Fruit fly (Drosophila melanogaster): ENCODE measurements around the gene CG10479.

CG10479 gene

DNA sequence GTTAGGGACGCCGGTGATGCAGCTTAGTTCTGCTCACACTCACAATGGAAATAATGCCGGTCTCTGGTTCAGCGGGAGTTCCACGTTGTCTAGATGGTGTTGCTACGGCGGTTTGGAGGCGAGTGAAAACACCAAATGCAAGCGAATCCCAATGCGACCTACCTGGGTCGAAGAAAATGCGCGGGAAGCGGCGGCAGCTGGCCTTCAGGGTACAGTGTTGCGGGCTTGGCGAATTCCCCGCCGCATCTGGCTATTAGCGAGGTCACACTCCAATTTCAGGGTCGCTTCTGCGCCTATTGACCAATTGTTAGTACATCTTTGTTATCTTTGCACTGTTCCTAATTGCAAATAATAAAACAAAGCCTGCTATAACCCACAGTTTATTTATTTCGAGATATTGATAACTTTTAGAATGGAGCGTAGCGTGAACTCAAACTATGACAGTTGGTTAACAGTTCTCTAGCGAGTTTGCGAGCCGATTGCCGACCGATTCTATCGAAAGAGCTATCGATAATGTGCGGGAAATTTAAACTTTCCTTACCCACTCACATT, 43.4 kb downstream of the CG10479 start, which contains the start of gene Rcc1 (continued):
- TF ChIP-seq sc (optimal IDR thresholded peaks at IDR 0.05): no peak
- TF ChIP-seq sc (GFP tag; optimal IDR thresholded peaks at IDR 0.05): no peak
- TF ChIP-seq CG10654 (GFP tag; optimal IDR thresholded peaks at IDR 0.05): peak; percentile 10
- peak; percentile 53 for TF ChIP-seq CoRest (tag; optimal IDR thresholded peaks at IDR 0.05)
- no peak for TF ChIP-seq toy (GFP tag; IDR thresholded peaks at IDR 0.05)
- peak; percentile 28; the same call in 1 of the 2 replicates for TF ChIP-seq slbo (GFP tag; IDR thresholded peaks at IDR 0.05)
- TF ChIP-seq Dip2 (GFP tag; IDR thresholded peaks at IDR 0.05): no peak
- TF ChIP-seq Ada2b (GFP tag; IDR thresholded peaks at IDR 0.05): no peak
- no peak for TF ChIP-seq CG8359 (GFP tag; optimal IDR thresholded peaks at IDR 0.05; ENCODE audit: borderline replicate concordance)
- no peak for TF ChIP-seq Meics (GFP tag; optimal IDR thresholded peaks at IDR 0.05)
- TF ChIP-seq Ptx1 (GFP tag; IDR thresholded peaks at IDR 0.05): no peak
- no peak for TF ChIP-seq NC2α (GFP tag; optimal IDR thresholded peaks at IDR 0.05)
- peak; percentile 72 for TF ChIP-seq HmgZ (tag; optimal IDR thresholded peaks at IDR 0.05)
- TF ChIP-seq CG2202 (tag; optimal IDR thresholded peaks at IDR 0.05): no peak
- no peak for TF ChIP-seq Drgx (GFP tag; IDR thresholded peaks at IDR 0.05)
- TF ChIP-seq bowl (GFP tag; IDR thresholded peaks at IDR 0.05): no peak
- no peak for TF ChIP-seq Abd-B (GFP tag; optimal IDR thresholded peaks at IDR 0.05)
- TF ChIP-seq luna (GFP tag; optimal IDR thresholded peaks at IDR 0.05): no peak
- TF ChIP-seq CG4617 (GFP tag; optimal IDR thresholded peaks at IDR 0.05; ENCODE audit: borderline replicate concordance): peak; percentile 29
- TF ChIP-seq sna (GFP tag; IDR thresholded peaks at IDR 0.05; ENCODE audit: partially characterized antibody): no peak
- no peak for TF ChIP-seq h (optimal IDR thresholded peaks at IDR 0.05)
- no peak for TF ChIP-seq Hmr (GFP tag; optimal IDR thresholded peaks at IDR 0.05)
- TF ChIP-seq Bdp1 (GFP tag; optimal IDR thresholded peaks at IDR 0.05): peak; percentile 10
- TF ChIP-seq Hmx (GFP tag; optimal IDR thresholded peaks at IDR 0.05): no peak
- TF ChIP-seq NC2β (GFP tag; optimal IDR thresholded peaks at IDR 0.05): peak; percentile 21
- TF ChIP-seq CG15269 (tag; optimal IDR thresholded peaks at IDR 0.05): no peak
- no peak for TF ChIP-seq Doc2 (GFP tag; IDR thresholded peaks at IDR 0.05)
- peak; percentile 88 for TF ChIP-seq ewg (GFP tag; optimal IDR thresholded peaks at IDR 0.05)
- TF ChIP-seq Dip3 (GFP tag; optimal IDR thresholded peaks at IDR 0.05): no peak
- TF ChIP-seq Sry-δ (GFP tag; optimal IDR thresholded peaks at IDR 0.05): peak; percentile 87
- peak; percentile 48 for TF ChIP-seq CG12659 (GFP tag; optimal IDR thresholded peaks at IDR 0.05)
- TF ChIP-seq CG43689 (GFP tag; IDR thresholded peaks at IDR 0.05): no peak
- no peak for TF ChIP-seq slp2 (GFP tag; optimal IDR thresholded peaks at IDR 0.05)
- TF ChIP-seq Lhr (GFP tag; optimal IDR thresholded peaks at IDR 0.05): peak; percentile 83
- TF ChIP-seq CG3065 (GFP tag; optimal IDR thresholded peaks at IDR 0.05): no peak
- TF ChIP-seq CG3163 (GFP tag; optimal IDR thresholded peaks at IDR 0.05): peak; percentile 30
- no peak for TF ChIP-seq Usf (GFP tag; optimal IDR thresholded peaks at IDR 0.05)
- TF ChIP-seq pros (GFP tag; optimal IDR thresholded peaks at IDR 0.05): no peak
- TF ChIP-seq MTF-1 (GFP tag; optimal IDR thresholded peaks at IDR 0.05; ENCODE audit: borderline replicate concordance): no peak
- TF ChIP-seq CG7987 (GFP tag; optimal IDR thresholded peaks at IDR 0.05): no peak
- no peak for TF ChIP-seq schlank (tag; optimal IDR thresholded peaks at IDR 0.05)
- TF ChIP-seq CG5953 (GFP tag; IDR thresholded peaks at IDR 0.05): no peak
- no peak for TF ChIP-seq gcm2 (GFP tag; optimal IDR thresholded peaks at IDR 0.05)
- TF ChIP-seq CG7556 (GFP tag; optimal IDR thresholded peaks at IDR 0.05): no peak
- TF ChIP-seq CG18262 (tag; optimal IDR thresholded peaks at IDR 0.05): peak; percentile 4
- TF ChIP-seq wek (GFP tag; optimal IDR thresholded peaks at IDR 0.05): no peak
- no peak for TF ChIP-seq CG2875 (GFP tag; optimal IDR thresholded peaks at IDR 0.05)
- no peak for TF ChIP-seq run (tag; optimal IDR thresholded peaks at IDR 0.05)
- no peak for TF ChIP-seq danr (GFP tag; IDR thresholded peaks at IDR 0.05)
- TF ChIP-seq tap (tag; optimal IDR thresholded peaks at IDR 0.05): no peak
- peak; percentile 58 for TF ChIP-seq shn (GFP tag; optimal IDR thresholded peaks at IDR 0.05)
- TF ChIP-seq CG6854 (GFP tag; optimal IDR thresholded peaks at IDR 0.05): no peak

Measured in whole organism, embryonic.